Worm (Caenorhabditis elegans): ENCODE data around the gene F07H5.7.
A peak's percentile ranks its signal among the peaks of the same experiment; 100 is the strongest.

The F07H5.7 gene

DNA sequence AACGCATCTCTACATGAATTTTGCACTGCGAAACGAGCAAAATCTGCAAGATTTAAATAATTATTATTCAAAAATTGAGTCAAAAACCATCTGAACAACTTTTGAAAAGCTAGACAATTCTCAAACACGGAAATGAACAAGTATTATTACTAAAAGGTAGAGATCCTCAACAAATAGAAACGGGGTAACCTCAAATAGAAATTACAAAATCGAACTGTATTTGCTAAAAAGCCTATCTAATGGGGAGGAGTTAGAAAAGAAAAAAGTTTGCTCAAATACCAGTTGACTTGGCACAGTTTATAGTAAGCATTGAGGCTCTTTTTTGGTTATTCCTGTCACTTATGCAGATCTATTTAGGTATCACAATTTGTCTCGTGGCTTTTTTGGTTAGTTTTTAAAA is 31.8 kb upstream of the F07H5.7 start, which contains the start of gene nas-25:
TSS of gene nas-25 (plus strand) at position 301 of the 400 bp plus-strand sequence.
- TF ChIP-seq zfp-3 (GFP tag; conservative IDR thresholded peaks at IDR 0.05) (no peak), snpc-4 (tag; optimal IDR thresholded peaks at IDR 0.05) (no peak), daf-8 (GFP tag; IDR thresholded peaks at IDR 0.05) (no peak), dmd-8 (GFP tag; IDR thresholded peaks at IDR 0.05) (no peak), nhr-237 (tag; optimal IDR thresholded peaks at IDR 0.05) (no peak), Y48G9A.11 (GFP tag; IDR thresholded peaks at IDR 0.05) (no peak), saeg-2 (GFP tag; IDR thresholded peaks at IDR 0.05) (no peak), egl-43 (GFP tag; IDR thresholded peaks at IDR 0.05) (no peak), lsy-2 (tag; optimal IDR thresholded peaks at IDR 0.05) (no peak), Y105C5A.15 (GFP tag; IDR thresholded peaks at IDR 0.05) (no peak), hlh-30 (tag; optimal IDR thresholded peaks at IDR 0.05; ENCODE audit: insufficient read depth) (no peak), fkh-10 (GFP tag; optimal IDR thresholded peaks at IDR 0.05) (no peak), mep-1 (tag; optimal IDR thresholded peaks at IDR 0.05) (no peak), duxl-1 (tag; optimal IDR thresholded peaks at IDR 0.05; ENCODE audit: poor library complexity) (no peak)

DNA sequence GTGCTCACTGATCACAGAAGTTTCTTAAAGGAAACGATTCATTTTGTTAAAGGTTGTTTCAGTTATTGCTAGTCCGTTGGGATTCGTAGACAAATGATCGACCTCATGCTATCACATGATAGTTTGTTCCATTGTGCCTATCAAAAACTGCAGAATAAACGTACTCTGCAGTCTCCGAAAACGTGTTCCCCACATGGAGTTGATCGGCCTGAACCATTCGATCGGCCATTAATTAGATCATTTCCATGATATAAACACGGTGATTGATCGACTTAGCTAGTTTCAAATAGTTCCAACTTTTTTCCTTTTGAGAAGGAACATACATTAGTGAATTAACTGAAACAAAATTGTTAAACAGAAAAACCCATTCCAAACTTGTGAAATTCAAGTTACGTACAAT is 28.7 kb upstream of the F07H5.7 start:
- TF ChIP-seq nhr-28 (tag; optimal IDR thresholded peaks at IDR 0.05) (peak; percentile 76), gei-8 (GFP tag; optimal IDR thresholded peaks at IDR 0.05) (peak; percentile 34), hif-1 (tag; optimal IDR thresholded peaks at IDR 0.05) (no peak), nhr-10 (tag; optimal IDR thresholded peaks at IDR 0.05) (peak; percentile 2), lsy-2 (tag; optimal IDR thresholded peaks at IDR 0.05) (peak in 1 of 2 experiments; percentile 0), jun-1 (tag; optimal IDR thresholded peaks at IDR 0.05) (no peak), unc-62 (GFP tag; optimal IDR thresholded peaks at IDR 0.05 in 1 of 2) (peak in 1 of 2 experiments; percentile 97), unc-62 (tag; optimal IDR thresholded peaks at IDR 0.05) (no peak), spr-3 (GFP tag; optimal IDR thresholded peaks at IDR 0.05) (no peak), ceh-62 (tag; optimal IDR thresholded peaks at IDR 0.05) (no peak), set-16 (GFP tag; IDR thresholded peaks at IDR 0.05) (no peak), saeg-2 (GFP tag; IDR thresholded peaks at IDR 0.05) (0 out of 2 replicates have a peak, but pooled peaks have one; percentile 26), tag-97 (GFP tag; IDR thresholded peaks at IDR 0.05) (no peak), tra-1 (GFP tag; IDR thresholded peaks at IDR 0.05) (0 out of 2 replicates have a peak, but pooled peaks have one; percentile 16), dve-1 (tag; optimal IDR thresholded peaks at IDR 0.05; ENCODE audit: insufficient read depth) (peak; percentile 20), dmd-6 (GFP tag; IDR thresholded peaks at IDR 0.05) (peak; percentile 73), egl-27 (tag; optimal IDR thresholded peaks at IDR 0.05) (no peak), mxl-3 (GFP tag; optimal IDR thresholded peaks at IDR 0.05) (peak; percentile 98), F10B5.3 (tag; optimal IDR thresholded peaks at IDR 0.05) (no peak), mdl-1 (tag; optimal IDR thresholded peaks at IDR 0.05) (peak in 1 of 2 experiments; percentile 64), cey-2 (tag; optimal IDR thresholded peaks at IDR 0.05; ENCODE audit: borderline replicate concordance, insufficient read depth) (no peak), spr-1 (tag; optimal IDR thresholded peaks at IDR 0.05) (no peak), lin-39 (tag; optimal IDR thresholded peaks at IDR 0.05) (no peak), ZK337.2 (GFP tag; IDR thresholded peaks at IDR 0.05) (no peak), dmd-9 (GFP tag; IDR thresholded peaks at IDR 0.05) (no peak), hlh-11 (tag; optimal IDR thresholded peaks at IDR 0.05) (peak; percentile 56), ctbp-1 (GFP tag; IDR thresholded peaks at IDR 0.05) (no peak), mxl-2 (GFP tag; conservative IDR thresholded peaks at IDR 0.05) (no peak), egl-43 (GFP tag; IDR thresholded peaks at IDR 0.05) (no peak), fkh-10 (GFP tag; optimal IDR thresholded peaks at IDR 0.05) (no peak), nhr-48 (tag; optimal IDR thresholded peaks at IDR 0.05) (peak; percentile 93), Y75B8A.6 (GFP tag; IDR thresholded peaks at IDR 0.05) (no peak), hlh-30 (tag; optimal IDR thresholded peaks at IDR 0.05; ENCODE audit: insufficient read depth) (peak; percentile 57), lin-29 (GFP tag; IDR thresholded peaks at IDR 0.05) (no peak), skn-1 (tag; optimal IDR thresholded peaks at IDR 0.05) (no peak)
